Worm (Caenorhabditis elegans) whole organism, late embryonic: ENCODE measurements around the gene rig-6.

ENCODE experiments used
- C38D4.7 ChIP-seq: fragments of 200-800 bp; sonication (Bioruptor generic); optimal IDR thresholded peaks from 2 replicates; lab custom pipeline; 2018; ENCODE audit warnings: mild to moderate bottlenecking, missing genetic modification characterization, moderate library complexity, missing compliant biosample characterization
- F13H6.1 ChIP-seq: sonication (generic microtip); optimal IDR thresholded peaks from 2 replicates; lab custom pipeline; 2016; ENCODE audit warnings: missing genetic modification characterization, missing compliant biosample characterization
- K09A11.1 ChIP-seq: sonication (generic microtip); optimal IDR thresholded peaks from 2 replicates; lab custom pipeline; 2017; ENCODE audit warnings: antibody characterized with exemption, mild to moderate bottlenecking, missing genetic modification characterization, missing compliant biosample characterization; ENCODE audit not compliant: insufficient read depth
- Y22D7AL.16 ChIP-seq: sonication (generic microtip); optimal IDR thresholded peaks from 2 replicates; lab custom pipeline; 2016; ENCODE audit warnings: missing genetic modification characterization, missing compliant biosample characterization
- ahr-1 ChIP-seq: sonication (generic microtip); optimal IDR thresholded peaks from 2 replicates; lab custom pipeline; 2016; ENCODE audit warnings: missing genetic modification characterization, missing compliant biosample characterization
- ama-1 ChIP-seq: fragments of 150-350 bp; optimal IDR thresholded peaks from 2 replicates; lab custom pipeline; 2014
- ceh-19 ChIP-seq: fragments of 200-800 bp; sonication (Bioruptor generic); optimal IDR thresholded peaks from 2 replicates; lab custom pipeline; 2018; ENCODE audit warnings: mild to moderate bottlenecking, missing genetic modification characterization, missing compliant biosample characterization
- ceh-22 ChIP-seq: sonication (generic microtip); optimal IDR thresholded peaks from 2 replicates; lab custom pipeline; 2017; ENCODE audit warnings: missing biosample characterization, missing genetic modification characterization
- ceh-24 ChIP-seq: sonication (generic microtip); optimal IDR thresholded peaks from 2 replicates; lab custom pipeline; 2016; ENCODE audit warnings: mild to moderate bottlenecking, missing genetic modification characterization, missing compliant biosample characterization
- ceh-30 ChIP-seq: fragments of 150-350 bp; optimal IDR thresholded peaks from 2 replicates; lab custom pipeline; 2014; ENCODE audit warnings: missing biosample characterization, missing genetic modification characterization
- ceh-34 ChIP-seq: sonication (generic microtip); optimal IDR thresholded peaks from 2 replicates; lab custom pipeline; 2016; ENCODE audit warnings: mild to moderate bottlenecking, missing genetic modification characterization, missing compliant biosample characterization
- ceh-45 ChIP-seq: fragments of 200-800 bp; sonication (Bioruptor generic); IDR thresholded peaks from 2 replicates; pipeline ENCODE4 v1.3.6; 2022; ENCODE audit warnings: missing genetic modification reagents, missing genetic modification characterization, missing compliant biosample characterization
- ceh-48 ChIP-seq: sonication (generic microtip); optimal IDR thresholded peaks from 2 replicates; lab custom pipeline; 2016; ENCODE audit warnings: missing genetic modification characterization, inconsistent platforms, missing compliant biosample characterization
- ceh-9 ChIP-seq: sonication (generic microtip); optimal IDR thresholded peaks from 2 replicates; lab custom pipeline; 2016; ENCODE audit warnings: mild to moderate bottlenecking, missing genetic modification characterization, inconsistent platforms, missing compliant biosample characterization
- che-1 ChIP-seq: sonication (generic microtip); optimal IDR thresholded peaks from 2 replicates; lab custom pipeline; 2016; ENCODE audit warnings: mild to moderate bottlenecking, missing genetic modification characterization, missing compliant biosample characterization
- dmd-4 ChIP-seq: sonication (generic microtip); optimal IDR thresholded peaks from 2 replicates; lab custom pipeline; 2016; ENCODE audit warnings: borderline replicate concordance, missing genetic modification characterization, missing compliant biosample characterization
- dve-1 ChIP-seq: sonication (generic microtip); optimal IDR thresholded peaks from 2 replicates; lab custom pipeline; 2017; ENCODE audit warnings: antibody characterized with exemption, mild to moderate bottlenecking, missing genetic modification characterization, missing compliant biosample characterization
- elt-2 ChIP-seq: sonication (generic microtip); optimal IDR thresholded peaks from 2 replicates; lab custom pipeline; 2016; ENCODE audit warnings: missing genetic modification reagents, missing genetic modification characterization, missing compliant biosample characterization
- elt-4 ChIP-seq: sonication (generic microtip); optimal IDR thresholded peaks from 2 replicates; lab custom pipeline; 2016; ENCODE audit warnings: missing genetic modification characterization, missing compliant biosample characterization
- eyg-1 ChIP-seq: sonication (generic microtip); optimal IDR thresholded peaks from 2 replicates; lab custom pipeline; 2016; ENCODE audit warnings: missing genotype, missing genetic modification characterization, missing compliant biosample characterization
- fkh-10 ChIP-seq: fragments of 150-350 bp; optimal IDR thresholded peaks from 2 replicates; lab custom pipeline; 2014; ENCODE audit warnings: missing biosample characterization, missing genetic modification reagents, missing genetic modification characterization
- fkh-6 ChIP-seq: sonication (generic microtip); optimal IDR thresholded peaks from 2 replicates; lab custom pipeline; 2016; ENCODE audit warnings: missing genetic modification characterization, missing compliant biosample characterization
- gmeb-2 ChIP-seq: sonication (generic microtip); optimal IDR thresholded peaks from 2 replicates; lab custom pipeline; 2016; ENCODE audit warnings: missing genetic modification characterization, inconsistent platforms, missing compliant biosample characterization
- hlh-13 ChIP-seq: fragments of 200-800 bp; sonication (Bioruptor generic); optimal IDR thresholded peaks from 2 replicates; lab custom pipeline; 2018; ENCODE audit warnings: mild to moderate bottlenecking, missing genetic modification characterization, missing compliant biosample characterization
- hlh-15 ChIP-seq: sonication (generic microtip); optimal IDR thresholded peaks from 2 replicates; lab custom pipeline; 2016; ENCODE audit warnings: missing genetic modification characterization, missing compliant biosample characterization
- hlh-30 ChIP-seq: sonication (generic microtip); optimal IDR thresholded peaks from 2 replicates; lab custom pipeline; 2017; ENCODE audit warnings: antibody characterized with exemption, missing genetic modification characterization, missing compliant biosample characterization; ENCODE audit not compliant: insufficient read depth
- hlh-6 ChIP-seq: sonication (generic microtip); optimal IDR thresholded peaks from 2 replicates; lab custom pipeline; 2016; ENCODE audit warnings: missing genotype, missing genetic modification characterization, missing compliant biosample characterization
- lim-6 ChIP-seq: sonication (generic microtip); optimal IDR thresholded peaks from 2 replicates; lab custom pipeline; 2016; ENCODE audit warnings: missing genetic modification characterization, missing compliant biosample characterization
- lin-11 ChIP-seq: fragments of 200-800 bp; sonication (Bioruptor generic); optimal IDR thresholded peaks from 2 replicates; lab custom pipeline; 2018; ENCODE audit warnings: mild to moderate bottlenecking, missing genetic modification characterization, missing compliant biosample characterization
- madf-2 ChIP-seq: sonication (generic microtip); optimal IDR thresholded peaks from 2 replicates; lab custom pipeline; 2017; ENCODE audit warnings: missing genetic modification characterization, missing compliant biosample characterization
- mec-3 ChIP-seq: sonication (generic microtip); optimal IDR thresholded peaks from 2 replicates; lab custom pipeline; 2016; ENCODE audit warnings: borderline replicate concordance, missing genetic modification characterization, missing compliant biosample characterization
- nfya-1 ChIP-seq: sonication (generic microtip); optimal IDR thresholded peaks from 2 replicates; lab custom pipeline; 2017; ENCODE audit warnings: missing genetic modification characterization, mild to moderate bottlenecking, missing compliant biosample characterization, antibody characterized with exemption, moderate library complexity
- npax-4 ChIP-seq: sonication (generic microtip); optimal IDR thresholded peaks from 2 replicates; lab custom pipeline; 2016; ENCODE audit warnings: missing genetic modification characterization, missing compliant biosample characterization
- pag-3 ChIP-seq: sonication (generic microtip); optimal IDR thresholded peaks from 2 replicates; lab custom pipeline; 2016; ENCODE audit warnings: missing compliant biosample characterization, missing genetic modification characterization, borderline replicate concordance
- pat-9 ChIP-seq: fragments of 200-800 bp; sonication (Bioruptor generic); optimal IDR thresholded peaks from 2 replicates; lab custom pipeline; 2018; ENCODE audit warnings: mild to moderate bottlenecking, missing genetic modification characterization, moderate library complexity, missing compliant biosample characterization
- pax-1 ChIP-seq: fragments of 150-350 bp; optimal IDR thresholded peaks from 2 replicates; lab custom pipeline; 2014; ENCODE audit warnings: missing biosample characterization, missing genetic modification characterization
- pha-2 ChIP-seq: sonication (generic microtip); optimal IDR thresholded peaks from 2 replicates; lab custom pipeline; 2017; ENCODE audit warnings: mild to moderate bottlenecking, missing genetic modification characterization, missing compliant biosample characterization
- pha-4 ChIP-seq: fragments of 150-350 bp; optimal IDR thresholded peaks from 2 replicates; lab custom pipeline; 2018; ENCODE audit warnings: missing biosample characterization, missing genetic modification reagents, missing genetic modification characterization
- rnt-1 ChIP-seq: sonication (generic microtip); optimal IDR thresholded peaks from 2 replicates; lab custom pipeline; 2016; ENCODE audit warnings: missing genetic modification characterization, missing compliant biosample characterization
- sdc-2 ChIP-seq: sonication (generic microtip); optimal IDR thresholded peaks from 2 replicates; lab custom pipeline; 2016; ENCODE audit warnings: missing genotype, missing genetic modification characterization, missing compliant biosample characterization
- sox-2 ChIP-seq: fragments of 200-800 bp; sonication (Bioruptor generic); IDR thresholded peaks from 2 replicates; pipeline ENCODE4 v1.3.6; 2022; ENCODE audit warnings: missing genetic modification reagents, missing genetic modification characterization, missing compliant biosample characterization
- sox-4 ChIP-seq: sonication (generic microtip); optimal IDR thresholded peaks from 2 replicates; lab custom pipeline; 2017; ENCODE audit warnings: mild to moderate bottlenecking, missing genetic modification characterization, inconsistent platforms, missing compliant biosample characterization
- tbx-2 ChIP-seq: sonication (generic microtip); optimal IDR thresholded peaks from 2 replicates; lab custom pipeline; 2016; ENCODE audit warnings: missing genetic modification characterization, missing compliant biosample characterization
- tbx-7 ChIP-seq: sonication (generic microtip); optimal IDR thresholded peaks from 2 replicates; lab custom pipeline; 2016; ENCODE audit warnings: missing genotype, missing genetic modification characterization, missing compliant biosample characterization
- ttx-3 ChIP-seq: sonication (generic microtip); optimal IDR thresholded peaks from 2 replicates; lab custom pipeline; 2016; ENCODE audit warnings: missing genetic modification reagents, missing genetic modification characterization, missing compliant biosample characterization
- unc-42 ChIP-seq: sonication (generic microtip); optimal IDR thresholded peaks from 2 replicates; lab custom pipeline; 2016; ENCODE audit warnings: missing genotype, missing genetic modification characterization, missing compliant biosample characterization
- unc-55 ChIP-seq: sonication (generic microtip); optimal IDR thresholded peaks from 2 replicates; lab custom pipeline; 2017; ENCODE audit warnings: missing biosample characterization, missing genetic modification reagents, missing genetic modification characterization
- unc-86 ChIP-seq: sonication (generic microtip); optimal IDR thresholded peaks from 2 replicates; lab custom pipeline; 2016; ENCODE audit warnings: missing genetic modification characterization, missing compliant biosample characterization
- zip-5 ChIP-seq: sonication (generic microtip); optimal IDR thresholded peaks from 2 replicates; lab custom pipeline; 2016; ENCODE audit warnings: missing genetic modification characterization, missing compliant biosample characterization
- ztf-16 ChIP-seq: sonication (generic microtip); optimal IDR thresholded peaks from 2 replicates; lab custom pipeline; 2017; ENCODE audit warnings: missing genetic modification characterization, missing compliant biosample characterization

The rig-6 gene

ce11 chrII:4854761-4855160 lies 42.9 kb upstream of the rig-6 start:
- TF ChIP-seq sdc-2 (no peak), ceh-19 (GFP tag; lab: Kevin White, UChicago) (no peak), fkh-10 (GFP tag; lab: Kevin White, UChicago) (no peak), sox-4 (tag; lab: Kevin White, UChicago) (no peak)

DNA sequence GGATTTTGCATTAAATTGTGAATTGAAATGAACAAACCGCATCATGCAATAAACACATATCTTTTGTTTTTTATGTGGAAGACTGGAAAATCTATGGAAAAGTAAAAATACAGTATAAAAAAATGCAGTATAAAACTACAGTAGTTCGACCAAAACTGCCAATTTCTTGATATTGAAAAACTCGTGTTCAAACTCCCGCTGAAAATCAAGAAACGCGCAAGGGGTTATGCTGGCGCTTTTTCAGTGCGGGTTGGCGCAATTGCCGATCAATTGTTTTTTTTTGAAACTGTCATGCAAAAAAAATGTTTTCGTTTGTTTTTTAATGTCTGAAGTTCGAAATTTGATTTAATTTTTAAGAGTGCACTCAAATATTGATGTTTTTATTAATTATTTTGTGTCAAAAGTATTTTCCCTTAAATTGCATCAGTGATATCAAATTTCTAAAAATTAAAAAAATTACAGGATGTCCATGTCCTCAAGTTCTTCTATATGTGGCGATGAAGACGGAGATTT lies 39.8 kb upstream of the rig-6 start, which contains the start of gene dnj-9:
dnj-9 (plus strand) TSS at position 463 of the 513 bp plus-strand sequence.
- peak; percentile 24 for TF ChIP-seq che-1
- peak; percentile 19 for TF ChIP-seq gmeb-2 (tag; lab: Kevin White, UChicago)
- TF ChIP-seq ttx-3, result peak; percentile 30
- TF ChIP-seq ceh-48, result peak; percentile 30
- no peak for TF ChIP-seq hlh-13 (GFP tag; lab: Kevin White, UChicago)
- TF ChIP-seq unc-86 (tag; lab: Kevin White, UChicago), result peak; percentile 68
- no peak for TF ChIP-seq tbx-7
- TF ChIP-seq K09A11.1 (tag; lab: Kevin White, UChicago), result peak; percentile 28
- peak; percentile 44 for TF ChIP-seq pha-2 (tag; lab: Kevin White, UChicago)
- no peak for TF ChIP-seq ceh-45 (GFP tag; lab: Robert Waterston, UW)
- no peak for TF ChIP-seq zip-5
- peak; percentile 56 for TF ChIP-seq sox-4 (tag; lab: Kevin White, UChicago)
- peak; percentile 33 for TF ChIP-seq Y22D7AL.16 (tag; lab: Kevin White, UChicago)
- TF ChIP-seq pha-4 (tag; lab: Kevin White, UChicago), result no peak
- peak; percentile 38 for TF ChIP-seq rnt-1 (tag; lab: Kevin White, UChicago)
- no peak for TF ChIP-seq pag-3
- TF ChIP-seq mec-3 (tag; lab: Kevin White, UChicago), result no peak
- peak; percentile 64 for TF ChIP-seq hlh-30 (tag; lab: Kevin White, UChicago)
- TF ChIP-seq madf-2 (tag; lab: Kevin White, UChicago), result peak; percentile 26
- peak; percentile 76 for TF ChIP-seq unc-42
- TF ChIP-seq ceh-22, result no peak
- peak; percentile 37 for TF ChIP-seq pat-9
- no peak for TF ChIP-seq fkh-10 (GFP tag; lab: Kevin White, UChicago)
- TF ChIP-seq npax-4 (tag; lab: Kevin White, UChicago), result peak; percentile 35
- TF ChIP-seq F13H6.1 (tag; lab: Kevin White, UChicago), result no peak
- peak; percentile 78 for TF ChIP-seq nfya-1 (tag; lab: Kevin White, UChicago)
- TF ChIP-seq tbx-2 (tag; lab: Kevin White, UChicago), result peak; percentile 70
- peak; percentile 20 for TF ChIP-seq pax-1 (tag; lab: Kevin White, UChicago)
- TF ChIP-seq fkh-6 (tag; lab: Kevin White, UChicago), result no peak
- no peak for TF ChIP-seq ceh-9 (tag; lab: Kevin White, UChicago)
- no peak for TF ChIP-seq ahr-1 (tag; lab: Kevin White, UChicago)
- no peak for TF ChIP-seq eyg-1 (tag; lab: Kevin White, UChicago)
- no peak; the same call in 1 of the 2 replicates for TF ChIP-seq sox-2 (GFP tag; lab: Robert Waterston, UW)
- no peak for TF ChIP-seq dmd-4
- TF ChIP-seq unc-55 (GFP tag; lab: Kevin White, UChicago), result peak; percentile 52
- TF ChIP-seq dve-1 (tag; lab: Kevin White, UChicago), result peak; percentile 46
- peak; percentile 83 for TF ChIP-seq ceh-34 (tag; lab: Kevin White, UChicago)
- TF ChIP-seq ztf-16 (tag; lab: Kevin White, UChicago), result peak; percentile 32
- peak; percentile 92 for TF ChIP-seq elt-2
- peak; percentile 24 for TF ChIP-seq C38D4.7 (GFP tag; lab: Kevin White, UChicago)
- peak; percentile 73 for TF ChIP-seq ceh-30 (tag; lab: Kevin White, UChicago)
- no peak for TF ChIP-seq ceh-19 (GFP tag; lab: Kevin White, UChicago)
- TF ChIP-seq hlh-6 (tag; lab: Kevin White, UChicago), result peak; percentile 14
- peak; percentile 10 for TF ChIP-seq sdc-2
- no peak for TF ChIP-seq ama-1 (lab: Kevin White, UChicago)
- peak; percentile 5 for TF ChIP-seq lim-6 (tag; lab: Kevin White, UChicago)
- TF ChIP-seq hlh-15 (tag; lab: Kevin White, UChicago), result no peak
- no peak for TF ChIP-seq ceh-24
- TF ChIP-seq lin-11 (tag; lab: Kevin White, UChicago), result peak; percentile 57
- no peak for TF ChIP-seq elt-4 (tag; lab: Kevin White, UChicago)
